Fruit fly (Drosophila melanogaster): Measurements from ENCODE around the gene Aldh7A1.

The Aldh7A1 gene

dm6 chr3L:19268720-19269401 is at the start of gene Aldh7A1, which contains the start of gene CG14085:
Gene Aldh7A1 (minus strand): TSS chr3L:19268913.
Gene CG14085 (plus strand): TSS chr3L:19269351.
- no peak for TF ChIP-seq salr (GFP tag; optimal IDR thresholded peaks at IDR 0.05)
- no peak for TF ChIP-seq dac (GFP tag; optimal IDR thresholded peaks at IDR 0.05)
- peak; percentile 60 for TF ChIP-seq Eip78C (GFP tag)
- no peak for TF ChIP-seq Ets96B (tag; optimal IDR thresholded peaks at IDR 0.05)
- TF ChIP-seq topi (GFP tag; optimal IDR thresholded peaks at IDR 0.05) = peak; percentile 9
- peak; percentile 39; the same call in 1 of the 3 replicates for TF ChIP-seq eg (GFP tag; IDR thresholded peaks at IDR 0.05)
- TF ChIP-seq vri (GFP tag; optimal IDR thresholded peaks at IDR 0.05) = peak; percentile 40
- TF ChIP-seq CG3919 (GFP tag; optimal IDR thresholded peaks at IDR 0.05) = peak; percentile 29
- peak; percentile 97 for TF ChIP-seq svp (GFP tag)
- peak; percentile 51 for TF ChIP-seq Sox14 (GFP tag; optimal IDR thresholded peaks at IDR 0.05)
- TF ChIP-seq Sox102F (GFP tag; optimal IDR thresholded peaks at IDR 0.05) = peak; percentile 3

dm6 chr3L:19316638-19317037 is 47.9 kb upstream of the Aldh7A1 start:
- no peak for TF ChIP-seq OdsH (GFP tag; optimal IDR thresholded peaks at IDR 0.05)
- no peak for TF ChIP-seq Smox (GFP tag; optimal IDR thresholded peaks at IDR 0.05)
- TF ChIP-seq svp (GFP tag) = no peak
- no peak for TF ChIP-seq CG31627 (GFP tag; optimal IDR thresholded peaks at IDR 0.05)
- TF ChIP-seq CG10631 (GFP tag; optimal IDR thresholded peaks at IDR 0.05) = peak; percentile 0
- no peak for TF ChIP-seq Ets96B (tag; optimal IDR thresholded peaks at IDR 0.05)
- no peak for TF ChIP-seq CG6792 (GFP tag; optimal IDR thresholded peaks at IDR 0.05)
- no peak for TF ChIP-seq Hr39 (GFP tag; optimal IDR thresholded peaks at IDR 0.05)
- TF ChIP-seq Sox102F (GFP tag; optimal IDR thresholded peaks at IDR 0.05) = no peak
- no peak for TF ChIP-seq CG16779 (tag; optimal IDR thresholded peaks at IDR 0.05)
- no peak for TF ChIP-seq Sox14 (GFP tag; optimal IDR thresholded peaks at IDR 0.05)
- no peak for TF ChIP-seq achi (GFP tag; optimal IDR thresholded peaks at IDR 0.05)
- 0 out of 2 replicates have a peak, but pooled peaks have one; percentile 17 for TF ChIP-seq CG15336 (GFP tag; IDR thresholded peaks at IDR 0.05)
- TF ChIP-seq CG32006 (GFP tag; optimal IDR thresholded peaks at IDR 0.05) = peak; percentile 56
- TF ChIP-seq CG11762 (GFP tag; optimal IDR thresholded peaks at IDR 0.05; ENCODE audit: insufficient read depth) = no peak
- TF ChIP-seq CG10669 (GFP tag; optimal IDR thresholded peaks at IDR 0.05) = no peak
- no peak for TF ChIP-seq CG1621 (tag; optimal IDR thresholded peaks at IDR 0.05)
- TF ChIP-seq salr (GFP tag; optimal IDR thresholded peaks at IDR 0.05) = no peak
- TF ChIP-seq acj6 (GFP tag; optimal IDR thresholded peaks at IDR 0.05) = no peak
- no peak for TF ChIP-seq fd59A (GFP tag; optimal IDR thresholded peaks at IDR 0.05)
- peak; percentile 25 for TF ChIP-seq CG4318 (GFP tag; optimal IDR thresholded peaks at IDR 0.05)
- TF ChIP-seq CG8119 (GFP tag; IDR thresholded peaks at IDR 0.05) = no peak
- no peak for TF ChIP-seq Hr38 (GFP tag; optimal IDR thresholded peaks at IDR 0.05)
- no peak for TF ChIP-seq Sox15 (GFP tag; optimal IDR thresholded peaks at IDR 0.05)
- TF ChIP-seq Hr4 (GFP tag; optimal IDR thresholded peaks at IDR 0.05) = peak; percentile 33
- no peak for TF ChIP-seq net (GFP tag; optimal IDR thresholded peaks at IDR 0.05)
- TF ChIP-seq CG11902 (GFP tag; optimal IDR thresholded peaks at IDR 0.05) = no peak
- peak; percentile 33 for TF ChIP-seq Eip78C (GFP tag)
- TF ChIP-seq CG6163 (GFP tag; IDR thresholded peaks at IDR 0.05) = no peak
- no peak for TF ChIP-seq eg (GFP tag; IDR thresholded peaks at IDR 0.05)
- TF ChIP-seq Blimp-1 (GFP tag; optimal IDR thresholded peaks at IDR 0.05) = no peak

dm6 chr3L:19314877-19315276 is 46.2 kb upstream of the Aldh7A1 start:
- peak; percentile 78 for TF ChIP-seq net (GFP tag; optimal IDR thresholded peaks at IDR 0.05)
- TF ChIP-seq CG9139 (GFP tag; optimal IDR thresholded peaks at IDR 0.05) = no peak
- peak; percentile 70 for TF ChIP-seq CG3919 (GFP tag; optimal IDR thresholded peaks at IDR 0.05)
- TF ChIP-seq CG34406 (GFP tag; optimal IDR thresholded peaks at IDR 0.05) = peak; percentile 16
- TF ChIP-seq Hr39 (GFP tag; optimal IDR thresholded peaks at IDR 0.05) = peak; percentile 14
- peak; percentile 88 for TF ChIP-seq CG8119 (GFP tag; IDR thresholded peaks at IDR 0.05)
- peak; percentile 38 for TF ChIP-seq CG16779 (tag; optimal IDR thresholded peaks at IDR 0.05)
- peak; percentile 39 for TF ChIP-seq svp (GFP tag)
- peak; percentile 16 for TF ChIP-seq CG31627 (GFP tag; optimal IDR thresholded peaks at IDR 0.05)
- peak; percentile 25 for TF ChIP-seq Hr38 (GFP tag; optimal IDR thresholded peaks at IDR 0.05)
- peak; percentile 85 for TF ChIP-seq CG6276 (GFP tag; optimal IDR thresholded peaks at IDR 0.05)
- peak; percentile 94 for TF ChIP-seq CG6163 (GFP tag; IDR thresholded peaks at IDR 0.05)
- no peak for TF ChIP-seq Ets21C (GFP tag; optimal IDR thresholded peaks at IDR 0.05)
- TF ChIP-seq CG10631 (GFP tag; optimal IDR thresholded peaks at IDR 0.05) = peak; percentile 65
- peak; percentile 86 for TF ChIP-seq CG32006 (GFP tag; optimal IDR thresholded peaks at IDR 0.05)
- TF ChIP-seq acj6 (GFP tag; optimal IDR thresholded peaks at IDR 0.05) = peak; percentile 66
- peak; percentile 87 for TF ChIP-seq Hr4 (GFP tag; optimal IDR thresholded peaks at IDR 0.05)
- TF ChIP-seq Sox14 (GFP tag; optimal IDR thresholded peaks at IDR 0.05) = no peak
- no peak for TF ChIP-seq fd59A (GFP tag; optimal IDR thresholded peaks at IDR 0.05)
- no peak for TF ChIP-seq fd85E (GFP tag; optimal IDR thresholded peaks at IDR 0.05)
- peak; percentile 15 for TF ChIP-seq lz (GFP tag; optimal IDR thresholded peaks at IDR 0.05)
- TF ChIP-seq CG7368 (GFP tag; optimal IDR thresholded peaks at IDR 0.05) = peak; percentile 38
- TF ChIP-seq salr (GFP tag; optimal IDR thresholded peaks at IDR 0.05) = peak in 1 of 2 experiments; percentile 73
- peak; percentile 37 for TF ChIP-seq Eip75B (GFP tag; optimal IDR thresholded peaks at IDR 0.05)
- TF ChIP-seq dac (GFP tag; optimal IDR thresholded peaks at IDR 0.05) = peak; percentile 56
- no peak for TF ChIP-seq vri (GFP tag; optimal IDR thresholded peaks at IDR 0.05)
- TF ChIP-seq OdsH (GFP tag; optimal IDR thresholded peaks at IDR 0.05) = peak; percentile 68
- TF ChIP-seq CG4318 (GFP tag; optimal IDR thresholded peaks at IDR 0.05) = peak; percentile 65
- TF ChIP-seq eg (GFP tag; IDR thresholded peaks at IDR 0.05) = peak; percentile 93
- TF ChIP-seq esn (GFP tag; optimal IDR thresholded peaks at IDR 0.05) = no peak

Data from whole organism, prepupa.